Fruit fly (Drosophila melanogaster): Measurements from ENCODE around the gene Fim.

The Fim gene

DNA sequence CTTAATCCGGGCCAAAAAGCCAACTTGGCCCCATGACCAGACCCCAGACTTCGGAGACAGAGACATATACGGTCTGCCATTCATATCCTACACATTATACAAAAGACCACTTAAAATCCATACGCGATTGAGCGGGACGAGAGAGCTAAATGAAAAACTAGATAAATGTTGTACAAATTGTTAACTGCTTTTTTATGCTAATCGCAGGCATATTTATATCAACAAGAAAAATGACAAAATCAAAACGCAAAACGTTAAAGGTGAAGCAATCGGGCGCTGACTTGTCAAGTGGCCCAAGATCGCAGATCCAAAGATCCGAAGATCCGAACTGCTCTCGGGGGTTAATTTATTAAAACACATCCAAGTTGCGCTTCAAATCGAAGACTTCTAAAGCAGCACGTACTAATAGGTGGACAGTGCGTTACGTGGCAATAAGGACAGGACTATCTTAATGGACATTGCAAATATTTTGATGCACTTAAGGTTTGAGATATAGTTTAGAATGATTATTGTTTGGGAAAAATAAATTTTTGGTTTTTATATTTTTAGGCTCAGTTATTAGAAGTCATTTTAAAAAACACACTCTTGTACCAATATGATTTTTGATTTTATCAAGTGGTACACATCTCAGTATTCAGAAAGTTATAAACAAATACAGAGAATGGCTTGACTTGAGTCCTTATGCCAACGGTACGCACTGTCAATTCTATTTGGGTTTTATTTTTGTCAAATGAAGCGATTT, 28.4 kb upstream of the Fim start:
- no peak for TF ChIP-seq fd59A (GFP tag; optimal IDR thresholded peaks at IDR 0.05)
- no peak for TF ChIP-seq CG6792 (GFP tag; optimal IDR thresholded peaks at IDR 0.05)
- TF ChIP-seq Gug (GFP tag; IDR thresholded peaks at IDR 0.05), result no peak
- TF ChIP-seq CG32006 (GFP tag; optimal IDR thresholded peaks at IDR 0.05), result no peak
- peak; percentile 34 for TF ChIP-seq Ets96B (tag; optimal IDR thresholded peaks at IDR 0.05)
- TF ChIP-seq CG10669 (GFP tag; optimal IDR thresholded peaks at IDR 0.05), result peak; percentile 5
- TF ChIP-seq spab (GFP tag; optimal IDR thresholded peaks at IDR 0.05), result peak; percentile 16
- no peak for TF ChIP-seq Blimp-1 (GFP tag; optimal IDR thresholded peaks at IDR 0.05)
- TF ChIP-seq Eip78C (GFP tag), result peak; percentile 50
- TF ChIP-seq CG3032 (tag; optimal IDR thresholded peaks at IDR 0.05), result peak; percentile 22

DNA sequence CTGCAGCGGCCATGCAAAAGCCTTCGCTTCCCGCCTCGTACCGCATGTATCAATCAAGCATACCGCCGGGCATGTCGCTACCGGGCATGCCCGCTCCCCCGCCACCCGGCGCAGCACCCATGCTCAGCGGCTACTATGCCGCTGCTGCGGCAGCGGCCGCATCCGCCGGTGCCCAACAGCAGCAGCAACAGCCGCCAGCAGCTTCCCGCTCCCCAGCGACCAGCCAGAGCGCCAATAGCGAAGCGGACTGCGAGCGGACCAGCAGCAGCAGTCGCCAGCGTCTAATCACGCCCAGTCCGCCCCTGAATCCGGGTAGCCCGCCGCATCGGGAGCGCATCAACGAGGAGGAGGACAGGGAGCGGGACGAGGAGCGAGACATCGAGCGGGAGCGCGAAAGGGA, 21.1 kb upstream of the Fim start:
- TF ChIP-seq CG15336 (GFP tag; IDR thresholded peaks at IDR 0.05) (no peak), OdsH (GFP tag; optimal IDR thresholded peaks at IDR 0.05) (no peak), CG6808 (GFP tag; optimal IDR thresholded peaks at IDR 0.05) (no peak), CG11294 (GFP tag; IDR thresholded peaks at IDR 0.05) (no peak), Gug (GFP tag; IDR thresholded peaks at IDR 0.05) (no peak), ss (GFP tag; optimal IDR thresholded peaks at IDR 0.05) (no peak), achi (GFP tag; optimal IDR thresholded peaks at IDR 0.05) (no peak), Met (GFP tag; optimal IDR thresholded peaks at IDR 0.05) (no peak), spab (GFP tag; optimal IDR thresholded peaks at IDR 0.05) (no peak), Ets21C (GFP tag; optimal IDR thresholded peaks at IDR 0.05) (no peak)

DNA sequence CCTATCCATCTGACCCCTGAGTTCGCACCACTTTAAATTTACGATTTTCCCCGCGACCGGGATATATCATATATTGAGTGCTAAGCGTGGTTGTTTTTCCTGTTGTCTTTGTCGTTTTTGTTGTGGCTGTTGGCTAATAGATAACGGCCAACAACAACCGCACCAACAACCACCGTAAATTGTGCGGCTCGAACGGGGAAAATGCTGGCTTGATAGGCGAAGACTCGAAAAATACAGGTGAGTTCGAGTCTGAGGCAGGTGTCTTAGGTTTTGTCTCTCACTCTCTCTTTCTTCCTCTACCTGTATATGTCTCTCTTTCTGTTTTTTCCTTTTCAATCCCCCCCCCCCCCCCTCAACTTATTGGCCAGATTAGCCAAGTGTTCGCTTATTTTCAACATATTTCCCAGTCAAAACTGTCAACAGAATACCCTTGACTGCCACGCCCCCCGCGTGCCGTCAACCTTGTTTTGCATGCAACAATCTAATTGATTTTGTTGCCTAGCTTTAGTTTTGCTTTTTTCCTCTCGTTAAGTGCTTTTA, 15.1 kb upstream of the Fim start:
- TF ChIP-seq Eip78C (GFP tag) (no peak), net (GFP tag; optimal IDR thresholded peaks at IDR 0.05) (no peak), CG8119 (GFP tag; IDR thresholded peaks at IDR 0.05) (no peak), dac (GFP tag; optimal IDR thresholded peaks at IDR 0.05) (no peak), ss (GFP tag; optimal IDR thresholded peaks at IDR 0.05) (no peak), lz (GFP tag; optimal IDR thresholded peaks at IDR 0.05) (no peak), Smox (GFP tag; optimal IDR thresholded peaks at IDR 0.05) (no peak), CG32006 (GFP tag; optimal IDR thresholded peaks at IDR 0.05) (no peak)

DNA sequence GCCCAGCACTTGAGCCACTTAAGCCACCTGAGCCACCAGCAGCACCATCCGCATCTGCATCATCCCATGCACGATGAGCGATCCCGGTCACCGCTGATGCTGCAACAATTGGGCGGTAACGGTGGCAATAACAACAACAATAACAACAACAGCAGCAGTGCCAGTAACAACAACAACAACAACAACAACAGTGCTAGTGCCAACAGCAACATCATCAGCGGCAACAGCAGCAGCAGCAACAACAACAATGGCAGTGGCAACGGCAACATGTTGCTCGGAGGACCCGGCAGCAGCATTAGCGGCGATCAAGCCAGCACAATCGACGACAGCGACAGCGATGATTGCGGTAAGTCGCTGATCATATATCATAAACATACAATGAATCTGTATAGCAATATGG, 13.8 kb upstream of the Fim start:
- TF ChIP-seq salr (GFP tag; optimal IDR thresholded peaks at IDR 0.05) (no peak), CG6163 (GFP tag; IDR thresholded peaks at IDR 0.05) (no peak), fd85E (GFP tag; optimal IDR thresholded peaks at IDR 0.05) (no peak), CG15336 (GFP tag; IDR thresholded peaks at IDR 0.05) (no peak), Hr4 (GFP tag; optimal IDR thresholded peaks at IDR 0.05) (no peak), fkh (GFP tag; optimal IDR thresholded peaks at IDR 0.05) (no peak), Sox15 (GFP tag; optimal IDR thresholded peaks at IDR 0.05) (no peak), Sox102F (GFP tag; optimal IDR thresholded peaks at IDR 0.05) (no peak), achi (GFP tag; optimal IDR thresholded peaks at IDR 0.05) (no peak), Hr39 (GFP tag; optimal IDR thresholded peaks at IDR 0.05) (no peak), Gug (GFP tag; IDR thresholded peaks at IDR 0.05) (no peak), CG7368 (GFP tag; optimal IDR thresholded peaks at IDR 0.05) (no peak), Eip78C (GFP tag) (no peak)

DNA sequence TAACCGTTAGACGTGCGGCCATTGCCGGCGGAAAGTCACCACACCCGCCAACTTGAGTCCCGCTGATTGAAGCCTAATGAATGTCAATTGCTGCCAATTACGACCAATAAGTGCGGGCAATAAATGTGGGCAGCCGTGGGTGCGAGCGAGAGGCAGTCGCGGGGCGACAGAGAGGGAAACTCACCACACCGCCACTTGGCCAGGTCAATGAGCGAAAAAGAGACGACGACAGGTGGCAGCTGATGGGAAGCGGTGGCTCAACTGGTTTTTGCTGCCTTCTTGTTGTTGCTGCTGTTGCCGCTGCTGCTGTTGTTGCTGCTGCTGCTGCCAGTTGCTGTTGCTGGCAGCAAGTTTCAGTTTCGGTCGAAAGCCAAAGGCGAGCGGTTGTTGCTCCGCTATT, 12.5 kb upstream of the Fim start, which contains the start of gene B-H2:
B-H2 (plus strand) TSS at position 369 of the 400 bp plus-strand sequence.
- TF ChIP-seq dsx (GFP tag; optimal IDR thresholded peaks at IDR 0.05; ENCODE audit: poor library complexity, severe bottlenecking), result peak; percentile 31
- peak; percentile 12 for TF ChIP-seq CG3919 (GFP tag; optimal IDR thresholded peaks at IDR 0.05)
- TF ChIP-seq esn (GFP tag; optimal IDR thresholded peaks at IDR 0.05), result no peak
- no peak for TF ChIP-seq eg (GFP tag; IDR thresholded peaks at IDR 0.05)
- TF ChIP-seq dac (GFP tag; optimal IDR thresholded peaks at IDR 0.05), result no peak
- TF ChIP-seq CG31627 (GFP tag; optimal IDR thresholded peaks at IDR 0.05), result no peak
- TF ChIP-seq CG6163 (GFP tag; IDR thresholded peaks at IDR 0.05), result 0 out of 3 replicates have a peak, but pooled peaks have one; percentile 37

Measured in whole organism, prepupa.